Fruit fly (Drosophila melanogaster) ovary, adult (tissue): Measurements from ENCODE around the gene ringer.

Source experiments
- CG17801 ChIP-seq: fragments of 200-800 bp; optimal IDR thresholded peaks from 2 replicates; lab custom pipeline; 2019; ENCODE audit warnings: missing biosample characterization, mild to moderate bottlenecking, missing genetic modification characterization, moderate library complexity; ENCODE audit not compliant: partially characterized antibody

Gene ringer

DNA sequence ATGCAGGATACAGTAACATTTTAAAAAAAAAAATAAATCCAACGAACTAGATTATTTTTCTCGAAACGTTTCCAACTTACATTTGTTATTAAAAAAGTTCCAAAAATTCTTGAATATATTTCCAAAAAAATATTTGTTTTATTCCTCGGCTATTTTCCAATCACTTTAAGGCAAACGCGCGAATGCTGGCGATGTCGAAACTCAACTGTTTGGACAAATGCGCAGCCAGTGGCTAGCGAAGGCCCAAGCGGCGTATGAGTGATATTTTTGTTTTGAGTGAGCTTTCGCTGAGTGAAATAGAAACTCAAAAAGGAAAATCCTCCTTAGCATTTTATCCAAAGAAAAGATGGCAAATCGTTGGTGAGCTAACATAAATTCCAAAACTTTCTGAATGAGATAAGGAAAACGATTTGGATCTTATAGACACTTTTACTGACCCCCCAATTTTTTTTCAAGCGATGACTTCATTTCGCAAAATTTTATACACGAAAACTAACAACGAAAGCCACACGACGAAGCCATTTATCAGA lies at the start of gene ringer:
TSS of gene ringer (minus strand) at position 210 of the 530 bp plus-strand sequence.
- no peak for TF ChIP-seq CG17801 (GFP tag; lab: Kevin White, UChicago)

- no peak for TF ChIP-seq CG17801 (GFP tag; lab: Kevin White, UChicago)
Measured at dm6 chr3L:16407815-16408608, 48.8 kb upstream of the ringer start.

dm6 chr3L:16402253-16402652 lies 43.0 kb upstream of the ringer start:
- TF ChIP-seq CG17801 (GFP tag; lab: Kevin White, UChicago), result no peak

- TF ChIP-seq CG17801 (GFP tag; lab: Kevin White, UChicago), result no peak
Measured at dm6 chr3L:16400175-16400574, 40.9 kb upstream of the ringer start, which contains the start of gene CG44836. TSS of gene CG44836 (minus strand) at chr3L:16400275.

dm6 chr3L:16394506-16394905 lies 35.3 kb upstream of the ringer start, which contains the start of gene Gagr:
TSS of gene Gagr (plus strand) at chr3L:16394586.
- no peak for TF ChIP-seq CG17801 (GFP tag; lab: Kevin White, UChicago)

- no peak for TF ChIP-seq CG17801 (GFP tag; lab: Kevin White, UChicago)
Measured at dm6 chr3L:16393700-16394099, 34.5 kb upstream of the ringer start.

- no peak for TF ChIP-seq CG17801 (GFP tag; lab: Kevin White, UChicago)
Measured at dm6 chr3L:16392874-16393273, 33.6 kb upstream of the ringer start.

DNA sequence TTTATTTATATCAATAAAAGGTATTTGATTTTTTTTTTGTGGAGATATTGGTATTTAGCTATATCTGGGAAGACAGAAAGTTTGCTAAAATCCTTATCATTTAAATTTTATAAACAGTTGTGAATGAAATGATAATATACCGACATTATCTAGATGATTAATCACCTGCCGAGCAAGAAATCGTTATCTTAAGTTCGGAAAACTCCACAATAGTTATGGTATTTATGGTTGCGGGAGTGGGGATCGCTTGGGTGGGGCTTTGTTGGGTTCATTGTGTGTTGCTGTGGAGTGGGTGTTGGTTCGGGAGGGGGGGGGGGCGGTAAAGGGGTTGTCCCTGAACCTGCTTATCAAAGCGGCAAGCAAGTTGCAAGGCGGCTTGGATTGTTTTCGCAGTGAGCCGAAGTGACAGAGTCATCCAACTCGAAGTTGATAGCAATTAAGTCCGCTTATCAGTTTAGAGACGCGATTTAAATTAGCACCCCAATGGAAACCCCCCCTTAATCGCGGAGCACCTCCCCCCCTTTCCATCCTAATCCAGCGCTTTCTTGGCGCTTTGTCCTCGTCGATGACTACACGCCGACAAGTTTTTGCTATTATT lies 33.1 kb upstream of the ringer start:
- no peak for TF ChIP-seq CG17801 (GFP tag; lab: Kevin White, UChicago)

DNA sequence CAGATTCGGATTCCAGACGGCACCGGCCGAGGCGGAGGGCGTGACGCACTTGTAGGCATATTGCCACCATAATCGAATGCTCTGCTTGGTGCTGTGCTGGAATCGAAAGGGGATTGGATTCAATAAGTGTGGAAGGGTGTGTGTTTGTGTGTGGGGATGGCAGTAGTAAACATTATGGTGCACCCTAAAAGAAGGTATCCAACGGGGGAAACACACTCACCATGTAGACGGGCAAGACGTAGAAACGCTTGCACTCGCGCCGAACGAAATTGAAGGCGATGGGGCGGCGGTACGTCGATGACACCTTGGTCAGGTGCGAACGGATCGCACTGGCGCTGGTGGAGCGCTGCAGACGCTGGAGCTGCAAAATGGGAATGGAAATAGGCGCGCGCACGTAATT lies 32.0 kb upstream of the ringer start:
- TF ChIP-seq CG17801 (GFP tag; lab: Kevin White, UChicago), result no peak

DNA sequence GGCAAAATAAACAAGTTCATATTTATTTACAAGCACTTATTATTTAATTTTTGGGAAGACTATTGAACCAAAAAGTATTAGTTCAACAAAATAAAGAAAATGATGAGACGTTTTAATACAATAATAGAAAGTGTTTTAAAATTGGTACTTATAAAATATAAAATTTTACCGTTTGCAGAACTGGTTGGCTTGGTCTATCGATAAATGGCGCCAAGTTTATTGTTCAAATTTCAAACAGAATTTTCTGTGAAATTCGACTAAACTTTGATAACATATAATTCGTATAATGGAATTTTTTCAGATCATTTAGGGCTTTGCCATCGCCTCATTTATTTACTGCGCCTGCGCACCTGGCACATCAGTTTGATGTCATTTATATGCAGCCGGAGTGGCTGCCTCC lies 31.6 kb upstream of the ringer start:
- no peak for TF ChIP-seq CG17801 (GFP tag; lab: Kevin White, UChicago)

DNA sequence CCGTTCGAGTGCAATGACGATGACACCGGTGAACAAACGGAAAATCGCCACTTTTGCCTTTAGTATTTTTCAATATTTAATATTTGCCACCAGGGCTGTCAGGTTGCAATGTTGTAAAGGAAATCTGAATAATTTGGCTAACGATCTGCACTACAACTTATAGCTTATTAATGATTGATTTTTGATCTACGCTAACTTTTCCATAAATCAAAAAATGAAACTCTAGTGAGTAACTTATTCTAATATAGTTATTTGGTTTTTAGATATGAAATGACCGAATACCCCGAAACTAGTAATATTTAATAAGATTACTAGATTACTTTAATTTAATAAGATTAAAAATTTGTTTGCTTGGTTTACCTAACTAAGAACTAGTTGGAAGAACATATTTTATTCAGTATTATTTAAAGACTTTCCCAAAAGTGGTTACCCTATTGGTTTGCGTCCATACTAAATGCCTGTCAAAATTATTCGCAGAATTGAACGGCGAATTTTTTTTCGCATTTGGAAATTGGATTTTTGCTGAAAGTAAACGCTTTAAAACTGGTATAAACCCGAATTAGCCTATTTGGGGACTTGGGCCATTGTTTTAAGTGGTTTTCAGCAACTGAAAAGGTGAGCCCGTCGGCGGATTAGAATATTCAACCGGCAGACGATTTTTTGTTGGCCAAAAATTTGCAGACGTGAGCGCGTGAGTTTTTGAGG lies 26.8 kb upstream of the ringer start, which contains the start of the genes Agpat3 and RAF2:
TSS of gene Agpat3 (minus strand) at position 78 of the 705 bp plus-strand sequence.
TSS of gene RAF2 (plus strand) at position 448 of the 705 bp plus-strand sequence.
- TF ChIP-seq CG17801 (GFP tag; lab: Kevin White, UChicago), result no peak

DNA sequence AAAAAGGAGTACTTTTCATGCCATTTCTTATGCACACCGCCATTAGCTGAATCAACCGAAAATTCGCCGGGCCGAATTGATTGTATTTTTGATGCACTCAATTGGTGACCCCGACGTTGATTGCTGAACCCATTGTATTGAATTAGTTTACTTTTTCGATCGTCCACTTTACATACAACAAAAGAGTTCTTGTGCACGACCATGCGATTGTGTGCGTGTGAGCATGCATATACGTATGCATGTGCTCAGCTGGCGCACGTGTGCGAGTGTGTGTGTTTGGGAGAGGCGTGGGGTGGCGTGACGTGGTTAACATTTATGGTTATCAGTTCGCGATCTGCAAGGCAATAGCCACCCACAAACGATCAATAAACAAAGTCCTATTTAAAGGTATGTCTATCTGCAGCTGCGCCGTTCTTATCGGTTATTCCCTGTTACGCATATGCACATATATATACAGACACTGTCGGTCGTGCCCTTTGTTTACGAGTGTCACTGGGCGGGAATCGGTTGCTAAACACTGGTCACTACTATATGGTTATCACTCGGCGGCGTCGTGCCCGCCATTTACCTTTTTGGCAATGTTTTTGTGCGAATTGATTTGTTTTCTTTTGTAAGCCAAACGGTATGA lies 26.1 kb upstream of the ringer start:
- peak; percentile 73 for TF ChIP-seq CG17801 (GFP tag; lab: Kevin White, UChicago)

- no peak for TF ChIP-seq CG17801 (GFP tag; lab: Kevin White, UChicago)
Measured at dm6 chr3L:16384145-16384705, 25.0 kb upstream of the ringer start.

DNA sequence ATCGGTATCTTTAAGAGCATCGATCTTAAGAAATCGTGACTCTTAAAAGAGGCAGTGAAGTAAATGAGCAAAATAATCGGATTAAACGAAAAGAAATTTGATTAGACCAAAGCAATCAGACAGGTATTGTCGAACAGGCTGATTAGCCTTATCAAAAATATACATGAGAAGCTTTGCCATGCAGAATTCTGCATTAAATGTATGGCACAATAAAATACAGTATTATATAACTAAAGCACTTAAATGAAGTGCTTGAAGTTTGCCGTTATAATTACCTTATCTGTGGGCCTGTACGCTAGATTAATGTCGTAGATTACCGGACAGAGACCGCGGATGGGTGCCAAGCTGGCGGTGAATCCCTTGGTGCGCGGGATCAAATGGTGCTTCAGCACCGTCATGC lies 23.8 kb upstream of the ringer start:
- TF ChIP-seq CG17801 (GFP tag; lab: Kevin White, UChicago), result no peak
